Worm (Caenorhabditis elegans): ENCODE measurements around the gene ZC239.3.

Gene ZC239.3

ce11 chrII:3230422-3230821, 14.6 kb downstream of the ZC239.3 start, which contains the start of gene srh-297:
Gene srh-297, minus strand, starts transcription at chrII:3230522.
- TF ChIP-seq mxl-1 (tag; optimal IDR thresholded peaks at IDR 0.05) = no peak
- no peak for TF ChIP-seq cebp-2 (GFP tag; IDR thresholded peaks at IDR 0.05)
- no peak for TF ChIP-seq T26A5.8 (tag; optimal IDR thresholded peaks at IDR 0.05)
- TF ChIP-seq fkh-3 (tag; optimal IDR thresholded peaks at IDR 0.05) = no peak
- TF ChIP-seq F22D6.2 (tag; optimal IDR thresholded peaks at IDR 0.05) = no peak

- TF ChIP-seq akir-1 (GFP tag; optimal IDR thresholded peaks at IDR 0.05) (no peak), nfyb-1 (GFP tag; IDR thresholded peaks at IDR 0.05) (no peak), sptf-2 (GFP tag; optimal IDR thresholded peaks at IDR 0.05) (no peak), nhr-179 (tag; optimal IDR thresholded peaks at IDR 0.05) (no peak), him-1 (tag; optimal IDR thresholded peaks at IDR 0.05) (no peak), unc-62 (GFP tag; optimal IDR thresholded peaks at IDR 0.05) (no peak), F55B11.4 (tag; optimal IDR thresholded peaks at IDR 0.05; ENCODE audit: borderline replicate concordance, insufficient read depth) (no peak), ceh-40 (GFP tag; IDR thresholded peaks at IDR 0.05) (no peak), nhr-120 (GFP tag; IDR thresholded peaks at IDR 0.05) (no peak), xnd-1 (tag; optimal IDR thresholded peaks at IDR 0.05) (no peak), nfya-1 (tag; optimal IDR thresholded peaks at IDR 0.05; ENCODE audit: borderline replicate concordance, insufficient read depth) (no peak), egl-18 (GFP tag; IDR thresholded peaks at IDR 0.05) (no peak)
These were observed 18.9 kb downstream of the ZC239.3 start, which contains the start of gene C17F4.8 for ce11 chrII:3234725-3235124. Gene C17F4.8, minus strand, starts transcription at chrII:3234825.

- no peak for TF ChIP-seq F33H1.4 (GFP tag; IDR thresholded peaks at IDR 0.05)
- no peak for TF ChIP-seq lsl-1 (GFP tag; optimal IDR thresholded peaks at IDR 0.05)
- TF ChIP-seq zim-3 (tag; optimal IDR thresholded peaks at IDR 0.05) = no peak
- no peak for TF ChIP-seq xnd-1 (tag; optimal IDR thresholded peaks at IDR 0.05)
- no peak for TF ChIP-seq snpc-4 (GFP tag; optimal IDR thresholded peaks at IDR 0.05)
- no peak for TF ChIP-seq snpc-4 (tag; optimal IDR thresholded peaks at IDR 0.05)
- no peak for TF ChIP-seq mes-4 (tag; optimal IDR thresholded peaks at IDR 0.05)
- TF ChIP-seq madf-10 (tag; optimal IDR thresholded peaks at IDR 0.05) = no peak
- TF ChIP-seq B0019.2 (GFP tag; conservative IDR thresholded peaks at IDR 0.05) = no peak
- TF ChIP-seq dpff-1 (tag; optimal IDR thresholded peaks at IDR 0.05) = no peak
- no peak for TF ChIP-seq lin-26 (GFP tag; IDR thresholded peaks at IDR 0.05)
- no peak for TF ChIP-seq dpl-1 (GFP tag; optimal IDR thresholded peaks at IDR 0.05)
- TF ChIP-seq F37B4.10 (GFP tag; IDR thresholded peaks at IDR 0.05) = no peak
- no peak for TF ChIP-seq ceh-79 (tag; optimal IDR thresholded peaks at IDR 0.05)
- no peak for TF ChIP-seq attf-3 (GFP tag; conservative IDR thresholded peaks at IDR 0.05)
- no peak for TF ChIP-seq die-1 (tag; optimal IDR thresholded peaks at IDR 0.05)
- no peak for TF ChIP-seq ceh-100 (GFP tag; IDR thresholded peaks at IDR 0.05)
- TF ChIP-seq athp-1 (tag; optimal IDR thresholded peaks at IDR 0.05) = no peak
These were observed 21.2 kb downstream of the ZC239.3 start, which contains the start of the genes srz-67 and C17F4.11 for ce11 chrII:3237038-3237521. Gene srz-67, minus strand, starts transcription at chrII:3237138. Gene C17F4.11, plus strand, starts transcription at chrII:3237471.

ce11 chrII:3240207-3240606, 24.3 kb downstream of the ZC239.3 start, which contains the start of gene C17F4.3:
Gene C17F4.3, plus strand, starts transcription at chrII:3240507.
- TF ChIP-seq nfyb-1 (GFP tag; IDR thresholded peaks at IDR 0.05) = no peak
- no peak for TF ChIP-seq ceh-91 (GFP tag; IDR thresholded peaks at IDR 0.05)
- no peak for TF ChIP-seq rec-8 (tag; optimal IDR thresholded peaks at IDR 0.05)
- no peak for TF ChIP-seq lir-1 (GFP tag; conservative IDR thresholded peaks at IDR 0.05)
- no peak for TF ChIP-seq tlf-1 (GFP tag; optimal IDR thresholded peaks at IDR 0.05)
- no peak for TF ChIP-seq Y53G8AR.9 (GFP tag; conservative IDR thresholded peaks at IDR 0.05)
- TF ChIP-seq lin-35 (GFP tag; optimal IDR thresholded peaks at IDR 0.05) = no peak
- no peak for TF ChIP-seq zfh-2 (GFP tag; conservative IDR thresholded peaks at IDR 0.05)
- TF ChIP-seq bed-1 (GFP tag; IDR thresholded peaks at IDR 0.05) = no peak
- TF ChIP-seq tbp1 (GFP tag; optimal IDR thresholded peaks at IDR 0.05) = no peak
- TF ChIP-seq Y56A3A.18 (GFP tag; IDR thresholded peaks at IDR 0.05) = no peak
- no peak for TF ChIP-seq dox-1 (GFP tag; IDR thresholded peaks at IDR 0.05)
- no peak for TF ChIP-seq unc-130 (GFP tag; optimal IDR thresholded peaks at IDR 0.05)
- no peak for TF ChIP-seq F52B5.7 (tag; optimal IDR thresholded peaks at IDR 0.05)

All from whole organism, young adult.